Worm (Caenorhabditis elegans) whole organism, dauer: ENCODE data around the gene cdkr-3.
"Not testable (repeated sequence)": the region's sequence is repeated elsewhere in the genome, so short reads cannot be mapped to it uniquely, and the experiment has no call there.

Source experiments
- unc-62 ChIP-seq: sonication (generic microtip); optimal IDR thresholded peaks from 2 replicates; lab custom pipeline; 2017; ENCODE audit warnings: missing biosample characterization, missing genetic modification reagents, missing genetic modification characterization

The cdkr-3 gene

DNA sequence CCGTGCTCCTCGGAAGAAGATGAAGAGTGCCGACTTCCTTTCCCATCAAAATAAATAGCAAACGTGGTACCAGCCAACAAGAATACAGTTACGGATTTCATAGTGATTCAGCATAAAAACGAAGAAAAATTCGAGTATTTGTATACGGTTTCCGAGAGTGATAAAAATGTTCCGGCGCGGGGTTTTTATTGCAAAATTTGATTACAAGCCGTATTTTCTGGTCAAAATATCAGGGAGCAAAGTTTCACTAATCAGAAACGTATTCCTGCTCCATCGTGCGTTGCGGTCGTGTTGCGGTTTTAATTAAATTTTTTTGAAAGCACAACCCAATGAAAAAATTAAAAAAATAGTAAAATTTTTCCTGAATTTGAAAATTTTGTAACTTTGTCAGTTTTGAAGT, 24.5 kb downstream of the cdkr-3 start, which contains the start of gene clec-261:
TSS of gene clec-261 (minus strand) at position 101 of the 400 bp plus-strand sequence.
- TF ChIP-seq unc-62 (GFP tag; lab: Kevin White, UChicago) = no peak

- no peak for TF ChIP-seq unc-62 (GFP tag; lab: Kevin White, UChicago)
Observed at ce11 chrV:20297650-20298049, 27.7 kb downstream of the cdkr-3 start, which contains the start of gene ZC15.5. TSS of gene ZC15.5 (plus strand) at chrV:20297950.

ce11 chrV:20303288-20303687, 33.4 kb downstream of the cdkr-3 start, which contains the start of gene ZC15.3:
TSS of gene ZC15.3 (plus strand) at chrV:20303588.
- not testable (repeated sequence) for TF ChIP-seq unc-62 (GFP tag; lab: Kevin White, UChicago)

DNA sequence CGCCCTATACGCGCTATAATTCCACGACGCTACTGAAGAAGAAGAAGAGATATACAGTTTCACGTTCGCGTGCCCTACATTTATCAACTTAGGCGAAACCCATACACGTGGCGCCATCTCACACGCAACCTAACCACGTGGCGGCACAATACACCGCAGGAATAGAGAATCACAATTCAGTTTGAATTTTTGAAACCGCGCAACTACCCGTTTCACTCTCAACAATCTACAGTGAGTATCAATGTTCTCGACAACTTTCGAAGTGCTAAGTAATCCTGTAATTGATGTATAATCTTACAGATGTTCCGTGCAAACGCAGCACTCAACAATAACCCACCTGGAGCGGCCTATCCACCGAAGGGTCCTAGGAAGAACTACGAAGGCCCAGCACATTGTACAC, 35.9 kb downstream of the cdkr-3 start, which contains the start of gene ZC15.1:
TSS of gene ZC15.1 (plus strand) at position 301 of the 400 bp plus-strand sequence.
- no peak for TF ChIP-seq unc-62 (GFP tag; lab: Kevin White, UChicago)

ce11 chrV:20310575-20310974, 40.7 kb downstream of the cdkr-3 start, which contains the start of gene ZC15.10:
TSS of gene ZC15.10 (plus strand) at chrV:20310736.
- TF ChIP-seq unc-62 (GFP tag; lab: Kevin White, UChicago) = no peak

ce11 chrV:20311519-20311918, 41.6 kb downstream of the cdkr-3 start, which contains the start of gene clec-262:
TSS of gene clec-262 (plus strand) at chrV:20311819.
- TF ChIP-seq unc-62 (GFP tag; lab: Kevin White, UChicago) = no peak

DNA sequence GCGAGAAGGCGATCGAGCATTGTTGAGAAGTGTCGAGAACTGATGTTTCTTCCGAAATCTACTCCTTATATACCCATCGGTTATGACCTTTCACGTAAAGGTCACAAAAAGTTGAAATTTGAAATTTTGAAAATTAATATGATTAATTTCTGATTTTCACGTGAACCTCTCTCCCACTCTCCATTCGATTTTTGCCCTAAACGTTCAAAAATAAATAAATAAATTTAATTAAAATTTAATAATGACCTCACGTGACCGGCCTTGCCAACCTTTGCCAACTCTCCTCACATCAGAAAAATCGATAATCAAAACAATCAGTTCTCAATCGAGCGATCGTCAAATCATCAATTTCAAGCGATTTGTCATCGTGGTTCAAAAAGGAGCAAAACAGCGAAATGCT, 47.5 kb downstream of the cdkr-3 start, which contains the start of gene Y113G7C.1:
TSS of gene Y113G7C.1 (plus strand) at position 301 of the 400 bp plus-strand sequence.
- TF ChIP-seq unc-62 (GFP tag; lab: Kevin White, UChicago) = no peak
